Fruit fly (Drosophila melanogaster): Measurements from ENCODE around the gene CG31294.

CG31294 gene

DNA sequence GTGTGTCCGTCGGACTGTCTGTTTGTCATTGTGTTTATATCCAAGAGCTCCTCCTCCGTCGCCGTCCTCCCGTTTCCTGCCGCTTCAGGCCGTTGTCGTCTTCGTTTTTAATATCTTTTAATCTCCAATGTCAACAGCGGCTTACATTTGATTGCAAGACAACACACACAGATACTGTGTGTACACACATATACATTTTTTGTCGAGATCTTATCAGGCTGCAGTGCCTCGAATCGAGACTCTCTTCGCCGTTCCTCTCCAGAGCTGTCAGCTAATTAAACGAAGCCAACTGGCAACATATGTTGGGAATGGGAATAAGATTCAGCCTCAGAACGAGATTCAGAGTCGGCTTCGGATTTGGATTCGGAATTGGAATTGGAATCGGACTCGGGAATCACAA, 45.8 kb downstream of the CG31294 start:
- TF ChIP-seq CG14711 (tag; optimal IDR thresholded peaks at IDR 0.05) (no peak), tj (GFP tag; optimal IDR thresholded peaks at IDR 0.05) (no peak), ovo (GFP tag; optimal IDR thresholded peaks at IDR 0.05) (no peak), bab1 (GFP tag; optimal IDR thresholded peaks at IDR 0.05) (no peak), CG7045 (GFP tag; optimal IDR thresholded peaks at IDR 0.05) (no peak), cnc (optimal IDR thresholded peaks at IDR 0.05) (no peak)

- TF ChIP-seq CG7101 (tag; optimal IDR thresholded peaks at IDR 0.05) (no peak), Hr96 (GFP tag; optimal IDR thresholded peaks at IDR 0.05) (no peak), kay (GFP tag; ENCODE audit: borderline replicate concordance) (no peak), ovo (GFP tag; optimal IDR thresholded peaks at IDR 0.05) (no peak), bab1 (GFP tag; optimal IDR thresholded peaks at IDR 0.05) (no peak), CG14711 (tag; optimal IDR thresholded peaks at IDR 0.05) (no peak), cic (GFP tag; optimal IDR thresholded peaks at IDR 0.05) (no peak), Crg-1 (GFP tag; optimal IDR thresholded peaks at IDR 0.05) (no peak), tj (GFP tag; optimal IDR thresholded peaks at IDR 0.05) (no peak), Mnt (GFP tag; optimal IDR thresholded peaks at IDR 0.05) (no peak), toe (GFP tag; optimal IDR thresholded peaks at IDR 0.05) (no peak), CG5204 (GFP tag; optimal IDR thresholded peaks at IDR 0.05) (no peak), CG1620 (GFP tag; optimal IDR thresholded peaks at IDR 0.05) (no peak), Clk (GFP tag; optimal IDR thresholded peaks at IDR 0.05) (no peak), cnc (optimal IDR thresholded peaks at IDR 0.05) (no peak)
Observed at dm6 chr3R:15668863-15669491, 47.4 kb downstream of the CG31294 start.

- TF ChIP-seq ovo (GFP tag; optimal IDR thresholded peaks at IDR 0.05) (no peak), CG5204 (GFP tag; optimal IDR thresholded peaks at IDR 0.05) (no peak), toe (GFP tag; optimal IDR thresholded peaks at IDR 0.05) (no peak), CG7045 (GFP tag; optimal IDR thresholded peaks at IDR 0.05) (no peak), cnc (optimal IDR thresholded peaks at IDR 0.05) (no peak), CG12768 (GFP tag; optimal IDR thresholded peaks at IDR 0.05) (no peak), CG14711 (tag; optimal IDR thresholded peaks at IDR 0.05) (no peak), cic (GFP tag; optimal IDR thresholded peaks at IDR 0.05) (no peak), CG11617 (GFP tag; optimal IDR thresholded peaks at IDR 0.05) (no peak), Mnt (GFP tag; optimal IDR thresholded peaks at IDR 0.05) (no peak), CG1620 (GFP tag; optimal IDR thresholded peaks at IDR 0.05) (no peak), tj (GFP tag; optimal IDR thresholded peaks at IDR 0.05) (no peak), Crg-1 (GFP tag; optimal IDR thresholded peaks at IDR 0.05) (no peak), CG7101 (tag; optimal IDR thresholded peaks at IDR 0.05) (no peak), Clk (GFP tag; optimal IDR thresholded peaks at IDR 0.05) (no peak), pad (GFP tag; optimal IDR thresholded peaks at IDR 0.05) (no peak), kay (GFP tag; ENCODE audit: borderline replicate concordance) (no peak), Hr96 (GFP tag; optimal IDR thresholded peaks at IDR 0.05) (no peak), CG33017 (tag; optimal IDR thresholded peaks at IDR 0.05) (no peak), bab1 (GFP tag; optimal IDR thresholded peaks at IDR 0.05) (no peak)
Observed at dm6 chr3R:15666900-15667507, 49.4 kb downstream of the CG31294 start.

- TF ChIP-seq cic (GFP tag; optimal IDR thresholded peaks at IDR 0.05) (no peak), CG1620 (GFP tag; optimal IDR thresholded peaks at IDR 0.05) (no peak), tj (GFP tag; optimal IDR thresholded peaks at IDR 0.05) (peak; percentile 21), Hr96 (GFP tag; optimal IDR thresholded peaks at IDR 0.05) (no peak), CG33017 (tag; optimal IDR thresholded peaks at IDR 0.05) (no peak)
Observed at dm6 chr3R:15665962-15666361, 50.4 kb downstream of the CG31294 start, which contains the start of gene pxb. pxb (plus strand) TSS chr3R:15666183.
